Fruit fly (Drosophila melanogaster) whole organism, wandering third instar larva: ENCODE data around the gene CG12983.

Experiments
- Dif ChIP-seq: fragments of 200-275, 200-300 bp; sonication (Bioruptor generic); optimal IDR thresholded peaks from 2 replicates; lab custom pipeline; 2018; ENCODE audit warnings: missing biosample characterization, missing genetic modification characterization; ENCODE audit not compliant: partially characterized antibody
- Hnf4 ChIP-seq: fragments of 200-800 bp; sonication (Bioruptor generic); optimal IDR thresholded peaks from 2 replicates; lab custom pipeline; 2016; ENCODE audit warnings: missing biosample characterization, mild to moderate bottlenecking, missing genetic modification characterization
- Hr78 ChIP-seq: fragments of >200 bp; optimal IDR thresholded peaks from 2 replicates; lab custom pipeline; 2017; ENCODE audit warnings: missing biosample characterization, missing genetic modification characterization
- dl ChIP-seq, 2 experiments: fragments of 175-275, 200-275 bp in 1 of 2; fragments of 200-275 bp in 1 of 2; sonication (Bioruptor generic); optimal IDR thresholded peaks; lab custom pipeline; 2018; ENCODE audit warnings: mild to moderate bottlenecking in 2 of 2, missing biosample characterization in 2 of 2, missing genetic modification characterization in 2 of 2, moderate library complexity in 2 of 2; ENCODE audit not compliant: partially characterized antibody in 2 of 2, insufficient read depth in 1 of 2
- psq ChIP-seq: fragments of 200-800 bp; sonication (Bioruptor generic); optimal IDR thresholded peaks from 3 replicates; lab custom pipeline; 2017; ENCODE audit warnings: missing biosample characterization, mild to moderate bottlenecking, missing genetic modification characterization, moderate library complexity

- TF ChIP-seq psq (GFP tag; lab: Kevin White, UChicago) (peak; percentile 38), Hr78 (no peak), Dif (GFP tag; lab: Kevin White, UChicago) (peak; percentile 65), dl (GFP tag; optimal IDR thresholded peaks at IDR 0.05; lab: Kevin White, UChicago; ENCODE audit: insufficient read depth in 1 of 2, partially characterized antibody in 2 of 2) (no peak), Hnf4 (peak; percentile 15)
Observed at dm6 chr3L:20951477-20952120, 15.0 kb downstream of the CG12983 start.
